Fruit fly (Drosophila melanogaster): ENCODE results near the gene ssp7.

Gene ssp7

dm6 chrX:11153826-11154510 is 13.9 kb upstream of the ssp7 start, which contains the start of the genes rtv and Dlic:
Gene rtv, minus strand, starts transcription at chrX:11153990.
Gene Dlic, plus strand, starts transcription at chrX:11154421.
- TF ChIP-seq fd59A (GFP tag; optimal IDR thresholded peaks at IDR 0.05) (no peak), cyc (GFP tag; optimal IDR thresholded peaks at IDR 0.05) (peak; percentile 44), Eip78C (GFP tag) (peak; percentile 14), acj6 (GFP tag; optimal IDR thresholded peaks at IDR 0.05) (peak; percentile 0), Smox (GFP tag; optimal IDR thresholded peaks at IDR 0.05) (no peak), Hr4 (GFP tag; optimal IDR thresholded peaks at IDR 0.05) (peak; percentile 7), Met (GFP tag; optimal IDR thresholded peaks at IDR 0.05) (peak; percentile 8), svp (GFP tag) (peak; percentile 78), Ets21C (GFP tag; optimal IDR thresholded peaks at IDR 0.05) (peak; percentile 19), Hr39 (GFP tag; optimal IDR thresholded peaks at IDR 0.05) (peak; percentile 38), Eip75B (GFP tag; optimal IDR thresholded peaks at IDR 0.05) (peak; percentile 8), CG6163 (GFP tag; IDR thresholded peaks at IDR 0.05) (peak; percentile 63; the same call in 2 of the 3 replicates), pdm3 (GFP tag; optimal IDR thresholded peaks at IDR 0.05) (peak; percentile 4), esn (GFP tag; optimal IDR thresholded peaks at IDR 0.05) (peak; percentile 35), Sox102F (GFP tag; optimal IDR thresholded peaks at IDR 0.05) (no peak), vri (GFP tag; optimal IDR thresholded peaks at IDR 0.05) (no peak), lz (GFP tag; optimal IDR thresholded peaks at IDR 0.05) (peak; percentile 44), fkh (GFP tag; optimal IDR thresholded peaks at IDR 0.05) (peak; percentile 83), CG8319 (GFP tag; optimal IDR thresholded peaks at IDR 0.05) (no peak), CG6808 (GFP tag; optimal IDR thresholded peaks at IDR 0.05) (no peak), CG31627 (GFP tag; optimal IDR thresholded peaks at IDR 0.05) (peak; percentile 41), CG10631 (GFP tag; optimal IDR thresholded peaks at IDR 0.05) (no peak)

dm6 chrX:11153413-11153812 is 13.3 kb upstream of the ssp7 start:
- TF ChIP-seq CG8119 (GFP tag; IDR thresholded peaks at IDR 0.05) (no peak), Eip75B (GFP tag; optimal IDR thresholded peaks at IDR 0.05) (no peak), fd85E (GFP tag; optimal IDR thresholded peaks at IDR 0.05) (no peak), OdsH (GFP tag; optimal IDR thresholded peaks at IDR 0.05) (no peak), Eip93F (GFP tag; optimal IDR thresholded peaks at IDR 0.05) (peak; percentile 28), fkh (GFP tag; optimal IDR thresholded peaks at IDR 0.05) (no peak)

dm6 chrX:11149201-11149600 is 9.1 kb upstream of the ssp7 start, which contains the start of gene Lint-1:
Gene Lint-1, plus strand, starts transcription at chrX:11149323.
- TF ChIP-seq CG6163 (GFP tag; IDR thresholded peaks at IDR 0.05) = no peak
- TF ChIP-seq CG11902 (GFP tag; optimal IDR thresholded peaks at IDR 0.05) = no peak
- peak; percentile 54 for TF ChIP-seq vri (GFP tag; optimal IDR thresholded peaks at IDR 0.05)
- no peak for TF ChIP-seq Lpt (GFP tag; optimal IDR thresholded peaks at IDR 0.05)
- no peak for TF ChIP-seq CG7368 (GFP tag; optimal IDR thresholded peaks at IDR 0.05)
- no peak for TF ChIP-seq CG6276 (GFP tag; optimal IDR thresholded peaks at IDR 0.05)
- no peak for TF ChIP-seq Blimp-1 (GFP tag; optimal IDR thresholded peaks at IDR 0.05)
- peak; percentile 69 for TF ChIP-seq svp (GFP tag)
- no peak for TF ChIP-seq CG3032 (tag; optimal IDR thresholded peaks at IDR 0.05)
- TF ChIP-seq acj6 (GFP tag; optimal IDR thresholded peaks at IDR 0.05) = peak; percentile 23
- peak; percentile 40 for TF ChIP-seq topi (GFP tag; optimal IDR thresholded peaks at IDR 0.05)
- TF ChIP-seq achi (GFP tag; optimal IDR thresholded peaks at IDR 0.05) = peak; percentile 3
- no peak for TF ChIP-seq ss (GFP tag; optimal IDR thresholded peaks at IDR 0.05)
- no peak for TF ChIP-seq Sox15 (GFP tag; optimal IDR thresholded peaks at IDR 0.05)
- TF ChIP-seq Eip75B (GFP tag; optimal IDR thresholded peaks at IDR 0.05) = peak; percentile 5
- 0 out of 3 replicates have a peak, but pooled peaks have one; percentile 24 for TF ChIP-seq eg (GFP tag; IDR thresholded peaks at IDR 0.05)
- no peak for TF ChIP-seq Sox14 (GFP tag; optimal IDR thresholded peaks at IDR 0.05)
- TF ChIP-seq net (GFP tag; optimal IDR thresholded peaks at IDR 0.05) = no peak
- no peak for TF ChIP-seq CG34406 (GFP tag; optimal IDR thresholded peaks at IDR 0.05)
- TF ChIP-seq lz (GFP tag; optimal IDR thresholded peaks at IDR 0.05) = peak; percentile 54
- TF ChIP-seq CG10631 (GFP tag; optimal IDR thresholded peaks at IDR 0.05) = peak; percentile 5
- TF ChIP-seq Ets21C (GFP tag; optimal IDR thresholded peaks at IDR 0.05) = peak; percentile 18
- peak; percentile 48 for TF ChIP-seq CG31627 (GFP tag; optimal IDR thresholded peaks at IDR 0.05)
- TF ChIP-seq Eip78C (GFP tag) = peak; percentile 60
- no peak for TF ChIP-seq CG8319 (GFP tag; optimal IDR thresholded peaks at IDR 0.05)
- TF ChIP-seq spab (GFP tag; optimal IDR thresholded peaks at IDR 0.05) = no peak
- no peak for TF ChIP-seq CG11762 (GFP tag; optimal IDR thresholded peaks at IDR 0.05; ENCODE audit: insufficient read depth)
- TF ChIP-seq pdm3 (GFP tag; optimal IDR thresholded peaks at IDR 0.05) = peak; percentile 49
- no peak for TF ChIP-seq CG10669 (GFP tag; optimal IDR thresholded peaks at IDR 0.05)
- no peak for TF ChIP-seq salr (GFP tag; optimal IDR thresholded peaks at IDR 0.05)
- TF ChIP-seq OdsH (GFP tag; optimal IDR thresholded peaks at IDR 0.05) = peak; percentile 43
- peak; percentile 34 for TF ChIP-seq Met (GFP tag; optimal IDR thresholded peaks at IDR 0.05)
- no peak for TF ChIP-seq Gug (GFP tag; IDR thresholded peaks at IDR 0.05)
- TF ChIP-seq CG6808 (GFP tag; optimal IDR thresholded peaks at IDR 0.05) = no peak
